Worm (Caenorhabditis elegans) whole organism, L2 larva: Measurements from ENCODE around the gene clec-206.

Source experiments
- ceh-16 ChIP-seq: fragments of 150-350 bp; optimal IDR thresholded peaks from 2 replicates; lab custom pipeline; 2014; ENCODE audit warnings: missing biosample characterization, missing genetic modification characterization
- nhr-237 ChIP-seq: fragments of 150-350 bp; optimal IDR thresholded peaks from 2 replicates; lab custom pipeline; 2014; ENCODE audit warnings: missing biosample characterization, missing genetic modification characterization

DNA sequence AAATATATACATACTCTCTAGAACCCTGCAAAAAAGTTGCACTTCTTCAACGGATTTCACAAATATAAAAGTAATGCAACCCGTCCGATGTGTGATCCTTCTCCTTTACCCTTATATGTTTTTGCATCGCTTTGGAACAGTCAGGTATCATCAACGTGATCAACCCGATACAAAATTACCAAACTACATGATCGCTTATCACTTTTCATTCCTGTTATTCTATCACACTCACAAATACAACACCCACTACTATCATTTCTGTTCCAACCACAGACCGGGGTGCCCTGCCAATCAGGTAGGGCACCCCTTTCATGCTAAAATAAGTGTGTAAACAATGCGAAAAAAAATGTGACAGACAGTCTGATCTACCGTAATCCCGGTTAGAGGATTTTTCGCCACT, 37.2 kb downstream of the clec-206 start:
- TF ChIP-seq ceh-16 (no peak), nhr-237 (tag; lab: Kevin White, UChicago) (no peak)
